Worm (Caenorhabditis elegans) whole organism, early embryonic: Measurements from ENCODE around the gene tbc-8.

Experiments used
- F13C5.2 ChIP-seq: sonication (generic microtip); optimal IDR thresholded peaks from 2 replicates; lab custom pipeline; 2017; ENCODE audit warnings: mild to moderate bottlenecking, missing genetic modification characterization, inconsistent platforms, missing compliant biosample characterization
- ama-1 ChIP-seq: fragments of 150-350 bp; optimal IDR thresholded peaks from 2 replicates; lab custom pipeline; 2014
- ceh-13 ChIP-seq: fragments of 200-800 bp; sonication (Bioruptor generic); optimal IDR thresholded peaks from 2 replicates; lab custom pipeline; 2018; ENCODE audit warnings: mild to moderate bottlenecking, missing genetic modification characterization, missing compliant biosample characterization
- ets-7 ChIP-seq: sonication (generic microtip); optimal IDR thresholded peaks from 2 replicates; lab custom pipeline; 2016; ENCODE audit warnings: missing genotype, missing genetic modification characterization, missing compliant biosample characterization
- flt-1 ChIP-seq: fragments of 200-800 bp; sonication (Bioruptor generic); IDR thresholded peaks from 2 replicates; pipeline ENCODE4 v1.3.6; 2022; ENCODE audit warnings: missing genetic modification characterization, missing compliant biosample characterization
- pes-1 ChIP-seq: fragments of 200-800 bp; sonication (Bioruptor generic); IDR thresholded peaks from 2 replicates; pipeline ENCODE4 v1.3.6; 2022; ENCODE audit warnings: missing genetic modification reagents, missing genetic modification characterization, missing compliant biosample characterization
- scrt-1 ChIP-seq: fragments of 200-800 bp; sonication (Bioruptor generic); IDR thresholded peaks from 2 replicates; pipeline ENCODE4 v1.3.6; 2022; ENCODE audit warnings: missing genetic modification characterization, missing compliant biosample characterization
- sea-1 ChIP-seq: fragments of 200-800 bp; sonication (Bioruptor generic); conservative IDR thresholded peaks from 2 replicates; pipeline ENCODE4 v1.3.6; 2022; ENCODE audit warnings: missing genetic modification characterization, missing compliant biosample characterization
- tbx-11 ChIP-seq: fragments of 200-800 bp; sonication (Bioruptor generic); IDR thresholded peaks from 2 replicates; pipeline ENCODE4 v1.3.6; 2022; ENCODE audit warnings: missing genetic modification characterization, missing compliant biosample characterization
- tra-4 ChIP-seq: sonication (generic microtip); optimal IDR thresholded peaks from 2 replicates; lab custom pipeline; 2017; ENCODE audit warnings: missing genetic modification characterization, missing compliant biosample characterization

ce11 chrIII:10341758-10342157, 23.0 kb upstream of the tbc-8 start, which contains the start of gene tbx-9:
- TF ChIP-seq ama-1 (lab: Kevin White, UChicago) (no peak), tra-4 (tag; lab: Kevin White, UChicago) (no peak), pes-1 (GFP tag; lab: Robert Waterston, UW) (no peak), flt-1 (GFP tag; lab: Robert Waterston, UW) (no peak), ceh-13 (GFP tag; lab: Kevin White, UChicago) (no peak), ets-7 (no peak), F13C5.2 (no peak), scrt-1 (no peak), tbx-11 (GFP tag; lab: Robert Waterston, UW) (no peak), sea-1 (GFP tag; lab: Robert Waterston, UW) (no peak)
